Fruit fly (Drosophila melanogaster): ENCODE measurements around the gene tim.
A peak's percentile ranks its signal among the peaks of the same experiment; 100 is the strongest.

tim gene

DNA sequence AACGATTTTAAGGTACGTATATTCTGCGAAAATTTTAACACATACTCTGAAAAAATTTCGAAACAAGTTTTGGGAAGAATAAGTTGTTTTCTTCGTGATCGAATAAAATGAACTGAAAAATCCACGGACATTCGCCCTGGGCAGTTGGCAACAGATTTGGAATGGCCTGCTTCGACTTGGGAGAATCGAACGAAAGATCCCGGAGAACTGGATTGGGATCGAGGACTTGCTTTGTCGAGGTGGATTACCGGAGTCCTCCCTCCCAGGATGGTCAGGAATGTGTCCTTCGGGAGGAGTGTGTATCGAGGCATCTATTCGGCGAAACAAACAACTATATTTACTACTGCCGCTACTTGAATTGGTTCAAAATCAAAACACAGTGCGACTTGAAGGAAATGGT, 11.6 kb upstream of the tim start, which contains the start of the genes CG3213 and CG8851:
CG3213 (minus strand) TSS at position 101 of the 400 bp plus-strand sequence.
CG8851 (plus strand) TSS at position 127 of the 400 bp plus-strand sequence.
- no peak for TF ChIP-seq Mnt (GFP tag; optimal IDR thresholded peaks at IDR 0.05)
- no peak for TF ChIP-seq CG7045 (GFP tag; optimal IDR thresholded peaks at IDR 0.05)
- TF ChIP-seq CG14711 (tag; optimal IDR thresholded peaks at IDR 0.05) = no peak
- TF ChIP-seq cnc (optimal IDR thresholded peaks at IDR 0.05) = no peak
- no peak for TF ChIP-seq CG11617 (GFP tag; optimal IDR thresholded peaks at IDR 0.05)
- TF ChIP-seq kay (GFP tag; ENCODE audit: borderline replicate concordance) = no peak
- no peak for TF ChIP-seq CG33017 (tag; optimal IDR thresholded peaks at IDR 0.05)
- TF ChIP-seq ovo (GFP tag; optimal IDR thresholded peaks at IDR 0.05) = no peak
- TF ChIP-seq bab1 (GFP tag; optimal IDR thresholded peaks at IDR 0.05) = no peak
- no peak for TF ChIP-seq CG12768 (GFP tag; optimal IDR thresholded peaks at IDR 0.05)
- TF ChIP-seq tj (GFP tag; optimal IDR thresholded peaks at IDR 0.05) = no peak
- TF ChIP-seq cic (GFP tag; optimal IDR thresholded peaks at IDR 0.05) = no peak
- no peak for TF ChIP-seq Crg-1 (GFP tag; optimal IDR thresholded peaks at IDR 0.05)
- TF ChIP-seq CG5204 (GFP tag; optimal IDR thresholded peaks at IDR 0.05) = no peak
- no peak for TF ChIP-seq Clk (GFP tag; optimal IDR thresholded peaks at IDR 0.05)
- TF ChIP-seq Hr96 (GFP tag; optimal IDR thresholded peaks at IDR 0.05) = no peak
- no peak for TF ChIP-seq CG7101 (tag; optimal IDR thresholded peaks at IDR 0.05)

DNA sequence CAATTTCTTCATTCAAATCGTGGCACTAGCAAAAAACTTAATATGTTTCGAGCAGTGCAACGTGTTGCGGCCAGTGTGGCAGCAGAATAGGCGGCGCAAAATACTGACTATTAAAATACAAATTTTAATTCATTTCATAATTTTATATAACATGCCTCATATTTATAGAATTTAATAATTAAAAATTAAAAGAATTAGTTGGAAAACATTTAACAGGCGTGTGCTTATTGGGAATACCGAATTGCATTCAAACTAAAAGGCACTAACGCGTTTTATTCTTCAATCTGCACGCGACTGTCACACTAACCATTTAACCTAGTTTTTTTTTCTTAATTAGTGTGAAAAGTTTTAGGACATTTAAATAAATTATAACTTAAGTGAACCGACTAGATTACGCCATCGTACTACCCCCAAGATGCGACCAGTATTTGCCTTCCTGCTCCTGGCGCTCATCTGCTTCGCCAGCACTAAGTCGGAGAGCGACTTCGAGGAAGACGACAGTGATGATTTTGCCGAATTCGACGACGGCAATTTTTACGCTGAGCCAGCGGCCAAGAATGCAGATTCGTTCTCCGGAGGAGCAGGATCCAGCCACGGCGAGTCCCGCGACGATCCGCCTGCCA, 6.8 kb upstream of the tim start, which contains the start of the genes LeuRS and CG17593:
LeuRS (minus strand) TSS at position 88 of the 623 bp plus-strand sequence.
CG17593 (plus strand) TSS at position 304 of the 623 bp plus-strand sequence.
- TF ChIP-seq kay (GFP tag; ENCODE audit: borderline replicate concordance) (peak; percentile 76), CG7101 (tag; optimal IDR thresholded peaks at IDR 0.05) (no peak), CG5204 (GFP tag; optimal IDR thresholded peaks at IDR 0.05) (no peak), cic (GFP tag; optimal IDR thresholded peaks at IDR 0.05) (no peak), Mnt (GFP tag; optimal IDR thresholded peaks at IDR 0.05) (peak; percentile 75), Hr96 (GFP tag; optimal IDR thresholded peaks at IDR 0.05) (no peak), CG7045 (GFP tag; optimal IDR thresholded peaks at IDR 0.05) (no peak), CG14711 (tag; optimal IDR thresholded peaks at IDR 0.05) (no peak), bab1 (GFP tag; optimal IDR thresholded peaks at IDR 0.05) (peak; percentile 9), tj (GFP tag; optimal IDR thresholded peaks at IDR 0.05) (peak; percentile 50)

DNA sequence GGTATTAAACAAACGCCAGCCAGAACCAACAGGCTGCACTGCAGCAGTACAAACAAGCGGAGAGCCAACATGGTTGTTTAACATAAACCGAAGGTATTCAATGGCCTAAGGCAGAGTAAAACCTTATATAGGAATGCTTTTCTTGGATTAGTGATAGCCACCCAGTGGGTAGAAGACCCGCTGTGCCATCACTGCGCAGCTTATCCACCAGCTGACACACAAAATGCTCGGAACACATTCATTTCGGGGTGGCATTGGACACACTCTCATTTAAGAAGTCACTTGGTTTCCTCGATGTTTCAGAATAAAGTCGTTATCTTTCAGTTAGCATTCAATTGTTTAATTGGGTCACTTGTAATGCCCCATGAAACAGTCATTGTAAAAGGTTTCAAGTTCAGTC, 2.1 kb upstream of the tim start, which contains the start of gene CG31954:
CG31954 (minus strand) TSS at position 101 of the 400 bp plus-strand sequence.
- no peak for TF ChIP-seq CG14711 (tag; optimal IDR thresholded peaks at IDR 0.05)
- no peak for TF ChIP-seq Clk (GFP tag; optimal IDR thresholded peaks at IDR 0.05)
- no peak for TF ChIP-seq Crg-1 (GFP tag; optimal IDR thresholded peaks at IDR 0.05)
- TF ChIP-seq cic (GFP tag; optimal IDR thresholded peaks at IDR 0.05) = no peak
- no peak for TF ChIP-seq CG12768 (GFP tag; optimal IDR thresholded peaks at IDR 0.05)
- TF ChIP-seq toe (GFP tag; optimal IDR thresholded peaks at IDR 0.05) = no peak
- TF ChIP-seq ovo (GFP tag; optimal IDR thresholded peaks at IDR 0.05) = no peak
- TF ChIP-seq Hr96 (GFP tag; optimal IDR thresholded peaks at IDR 0.05) = no peak
- no peak for TF ChIP-seq tj (GFP tag; optimal IDR thresholded peaks at IDR 0.05)

DNA sequence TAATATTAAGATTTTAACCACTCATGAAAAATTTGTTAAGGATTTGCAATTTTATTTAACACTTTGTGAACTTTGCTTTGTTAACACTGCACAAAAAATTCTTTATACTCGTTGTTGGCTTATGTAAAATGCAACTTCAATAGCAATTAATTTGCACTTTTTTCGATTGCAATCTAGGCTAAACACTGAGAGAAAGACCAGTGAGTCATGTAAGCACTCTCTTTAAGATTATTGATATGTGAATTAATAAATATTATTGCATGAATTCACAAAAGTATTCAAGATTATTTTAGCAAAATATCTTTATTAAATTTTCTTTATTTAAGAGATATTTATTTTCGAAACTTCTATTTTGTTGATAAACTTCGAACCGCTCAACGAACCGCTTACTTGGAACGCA, 1.1 kb downstream of the tim start:
- no peak for TF ChIP-seq ovo (GFP tag; optimal IDR thresholded peaks at IDR 0.05)
- TF ChIP-seq CG33017 (tag; optimal IDR thresholded peaks at IDR 0.05) = no peak
- TF ChIP-seq CG7101 (tag; optimal IDR thresholded peaks at IDR 0.05) = no peak
- TF ChIP-seq CG7045 (GFP tag; optimal IDR thresholded peaks at IDR 0.05) = no peak
- peak; percentile 12 for TF ChIP-seq CG14711 (tag; optimal IDR thresholded peaks at IDR 0.05)
- TF ChIP-seq CG1620 (GFP tag; optimal IDR thresholded peaks at IDR 0.05) = no peak
- TF ChIP-seq bab1 (GFP tag; optimal IDR thresholded peaks at IDR 0.05) = no peak
- no peak for TF ChIP-seq Mnt (GFP tag; optimal IDR thresholded peaks at IDR 0.05)
- TF ChIP-seq pad (GFP tag; optimal IDR thresholded peaks at IDR 0.05) = no peak
- no peak for TF ChIP-seq toe (GFP tag; optimal IDR thresholded peaks at IDR 0.05)
- no peak for TF ChIP-seq Clk (GFP tag; optimal IDR thresholded peaks at IDR 0.05)
- no peak for TF ChIP-seq Hr96 (GFP tag; optimal IDR thresholded peaks at IDR 0.05)
- TF ChIP-seq Crg-1 (GFP tag; optimal IDR thresholded peaks at IDR 0.05) = no peak
- TF ChIP-seq tj (GFP tag; optimal IDR thresholded peaks at IDR 0.05) = peak; percentile 69
- no peak for TF ChIP-seq CG12768 (GFP tag; optimal IDR thresholded peaks at IDR 0.05)
- TF ChIP-seq kay (GFP tag; ENCODE audit: borderline replicate concordance) = peak; percentile 32
- TF ChIP-seq cnc (optimal IDR thresholded peaks at IDR 0.05) = no peak
- TF ChIP-seq CG5204 (GFP tag; optimal IDR thresholded peaks at IDR 0.05) = no peak
- no peak for TF ChIP-seq cic (GFP tag; optimal IDR thresholded peaks at IDR 0.05)

DNA sequence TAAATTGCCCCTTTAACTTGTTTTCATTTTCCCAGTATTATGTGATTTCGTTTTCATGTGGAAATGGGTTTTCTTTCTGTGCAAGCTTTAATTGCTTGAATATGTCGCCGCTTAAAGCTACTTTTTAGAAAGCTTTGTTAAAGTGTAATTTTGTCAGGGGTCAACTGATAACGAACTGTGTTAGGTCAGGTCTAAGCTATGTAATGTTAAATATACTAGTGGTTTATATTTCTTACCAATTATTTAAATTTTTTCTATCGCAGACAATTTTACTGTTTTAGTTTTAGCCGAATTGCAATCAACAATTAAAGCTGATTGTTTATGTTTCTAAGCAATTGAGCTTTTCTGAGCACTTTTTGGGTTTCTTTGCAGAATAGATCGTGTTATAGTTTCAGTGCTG, 1.6 kb downstream of the tim start:
- TF ChIP-seq kay (GFP tag; ENCODE audit: borderline replicate concordance) (peak; percentile 82), tj (GFP tag; optimal IDR thresholded peaks at IDR 0.05) (no peak)

DNA sequence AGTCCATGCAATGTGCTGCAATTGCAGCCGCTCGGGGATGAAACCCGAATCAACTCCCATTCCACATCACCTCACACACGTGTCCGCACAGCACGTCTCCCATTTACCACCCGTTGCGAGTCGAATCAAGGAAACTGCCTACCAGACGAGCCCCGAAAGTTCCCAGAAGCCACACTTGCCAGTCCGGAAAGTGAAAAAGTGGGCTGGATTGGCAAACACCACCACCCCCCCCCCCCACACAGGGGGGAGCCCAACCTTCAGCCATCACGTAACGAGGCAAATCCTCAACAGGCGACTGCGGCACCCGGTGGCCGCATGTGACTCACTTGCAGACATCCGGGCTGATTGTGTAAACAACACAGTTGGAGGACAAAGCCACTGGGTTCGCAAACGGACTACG, 3.1 kb downstream of the tim start:
- TF ChIP-seq pad (GFP tag; optimal IDR thresholded peaks at IDR 0.05) (no peak), CG12768 (GFP tag; optimal IDR thresholded peaks at IDR 0.05) (no peak), toe (GFP tag; optimal IDR thresholded peaks at IDR 0.05) (no peak), Clk (GFP tag; optimal IDR thresholded peaks at IDR 0.05) (peak; percentile 2), tj (GFP tag; optimal IDR thresholded peaks at IDR 0.05) (no peak), Hr96 (GFP tag; optimal IDR thresholded peaks at IDR 0.05) (no peak)

DNA sequence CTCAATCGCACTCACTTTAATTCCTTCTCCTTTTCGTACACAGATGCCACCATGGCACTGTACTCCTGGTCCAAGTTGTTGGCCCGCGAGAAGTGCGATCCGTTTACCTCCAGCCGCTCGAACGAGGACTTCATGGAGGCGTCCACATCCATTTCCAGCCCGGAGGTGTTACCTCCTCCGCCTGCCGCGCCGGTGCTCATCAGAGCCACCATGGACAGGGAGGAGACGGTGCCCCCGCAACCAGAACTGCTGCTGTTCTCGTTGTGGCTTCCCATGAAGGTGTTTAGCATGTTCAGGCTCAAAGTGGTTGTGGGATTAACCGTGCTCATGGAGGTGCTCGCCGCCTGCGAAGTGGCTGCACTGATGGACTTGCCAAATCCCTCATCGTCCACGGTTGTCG, 12.5 kb downstream of the tim start:
- TF ChIP-seq cic (GFP tag; optimal IDR thresholded peaks at IDR 0.05) = no peak
- TF ChIP-seq kay (GFP tag; ENCODE audit: borderline replicate concordance) = no peak
- no peak for TF ChIP-seq CG11617 (GFP tag; optimal IDR thresholded peaks at IDR 0.05)
- no peak for TF ChIP-seq CG7101 (tag; optimal IDR thresholded peaks at IDR 0.05)
- TF ChIP-seq Clk (GFP tag; optimal IDR thresholded peaks at IDR 0.05) = no peak
- TF ChIP-seq CG7045 (GFP tag; optimal IDR thresholded peaks at IDR 0.05) = no peak
- no peak for TF ChIP-seq toe (GFP tag; optimal IDR thresholded peaks at IDR 0.05)
- TF ChIP-seq CG33017 (tag; optimal IDR thresholded peaks at IDR 0.05) = no peak
- no peak for TF ChIP-seq tj (GFP tag; optimal IDR thresholded peaks at IDR 0.05)
